Worm (Caenorhabditis elegans) whole organism, L3 larva: Measurements from ENCODE around the gene irld-50.

Source experiments
- R02D3.7 ChIP-seq: fragments of 150-350 bp; optimal IDR thresholded peaks from 2 replicates; lab custom pipeline; 2014; ENCODE audit warnings: missing biosample characterization, missing genetic modification characterization
- ZK546.5 ChIP-seq: sonication (generic microtip); optimal IDR thresholded peaks from 2 replicates; lab custom pipeline; 2017; ENCODE audit warnings: missing biosample characterization, missing genetic modification characterization
- aly-2 ChIP-seq: fragments of 150-350 bp; optimal IDR thresholded peaks from 2 replicates; lab custom pipeline; 2014; ENCODE audit warnings: missing biosample characterization, missing genetic modification characterization
- ama-1 ChIP-seq: fragments of 150-350 bp; optimal IDR thresholded peaks from 2 replicates; lab custom pipeline; 2018
- ceh-28 ChIP-seq: fragments of 150-350 bp; optimal IDR thresholded peaks from 2 replicates; lab custom pipeline; 2014; ENCODE audit warnings: missing biosample characterization, missing genetic modification reagents, missing genetic modification characterization
- ceh-82 ChIP-seq: fragments of 150-350 bp; optimal IDR thresholded peaks from 2 replicates; lab custom pipeline; 2014; ENCODE audit warnings: missing biosample characterization, missing genetic modification characterization
- ceh-9 ChIP-seq: sonication (generic microtip); optimal IDR thresholded peaks from 2 replicates; lab custom pipeline; 2018; ENCODE audit warnings: missing biosample characterization, missing genetic modification characterization
- daf-12 ChIP-seq: fragments of 150-350 bp; optimal IDR thresholded peaks from 2 replicates; lab custom pipeline; 2014; ENCODE audit warnings: missing biosample characterization, missing genetic modification reagents, missing genetic modification characterization
- egl-27 ChIP-seq: sonication (generic microtip); optimal IDR thresholded peaks from 4 replicates; lab custom pipeline; 2017; ENCODE audit warnings: missing biosample characterization, missing genetic modification reagents, missing genetic modification characterization
- elt-1 ChIP-seq: fragments of 150-350 bp; optimal IDR thresholded peaks from 2 replicates; lab custom pipeline; 2014; ENCODE audit warnings: missing biosample characterization, missing genetic modification characterization
- elt-2 ChIP-seq: sonication (generic microtip); optimal IDR thresholded peaks from 2 replicates; lab custom pipeline; 2016; ENCODE audit warnings: missing genetic modification reagents, mild to moderate bottlenecking, missing genetic modification characterization, missing compliant biosample characterization
- eor-1 ChIP-seq, 2 experiments: fragments of 150-350 bp; optimal IDR thresholded peaks; 2 replicates each; lab custom pipeline; 2014 to 2018; ENCODE audit warnings: missing biosample characterization in 2 of 2, missing genetic modification characterization in 2 of 2
- fkh-2 ChIP-seq: fragments of 150-350 bp; optimal IDR thresholded peaks from 2 replicates; lab custom pipeline; 2014; ENCODE audit warnings: missing biosample characterization, missing genetic modification reagents, missing genetic modification characterization
- hmg-11 ChIP-seq: sonication (generic microtip); optimal IDR thresholded peaks from 2 replicates; lab custom pipeline; 2016; ENCODE audit warnings: missing genetic modification characterization, missing compliant biosample characterization
- jun-1 ChIP-seq: fragments of 150-350 bp; optimal IDR thresholded peaks from 2 replicates; lab custom pipeline; 2014; ENCODE audit warnings: missing biosample characterization, missing genetic modification reagents, missing genetic modification characterization
- lin-15B ChIP-seq: fragments of 150-350 bp; optimal IDR thresholded peaks from 2 replicates; lab custom pipeline; 2014; ENCODE audit warnings: missing biosample characterization, missing genetic modification characterization
- lin-39 ChIP-seq: fragments of 150-350 bp; optimal IDR thresholded peaks from 2 replicates; lab custom pipeline; 2018; ENCODE audit warnings: missing biosample characterization, missing genetic modification reagents, missing genetic modification characterization
- mdl-1 ChIP-seq: fragments of 150-350 bp; optimal IDR thresholded peaks from 2 replicates; lab custom pipeline; 2014; ENCODE audit warnings: missing biosample characterization, missing genetic modification characterization
- mml-1 ChIP-seq: fragments of 150-350 bp; sonication (generic microtip); optimal IDR thresholded peaks from 3 replicates; lab custom pipeline; 2014; ENCODE audit warnings: missing biosample characterization, missing genetic modification characterization
- nhr-12 ChIP-seq: fragments of 150-350 bp; optimal IDR thresholded peaks from 2 replicates; lab custom pipeline; 2014; ENCODE audit warnings: missing biosample characterization, missing genetic modification characterization
- nhr-237 ChIP-seq: fragments of 150-350 bp; optimal IDR thresholded peaks from 2 replicates; lab custom pipeline; 2014; ENCODE audit warnings: missing biosample characterization, missing genetic modification characterization
- nhr-25 ChIP-seq: sonication (generic microtip); optimal IDR thresholded peaks from 2 replicates; lab custom pipeline; 2017; ENCODE audit warnings: missing biosample characterization, missing genetic modification characterization
- nhr-28 ChIP-seq: fragments of 150-350 bp; optimal IDR thresholded peaks from 2 replicates; lab custom pipeline; 2014; ENCODE audit warnings: missing biosample characterization, missing genetic modification characterization
- nhr-76 ChIP-seq: fragments of 150-350 bp; sonication (generic microtip); optimal IDR thresholded peaks from 5 replicates; lab custom pipeline; 2014; ENCODE audit warnings: missing biosample characterization, missing genetic modification characterization
- nhr-77 ChIP-seq: fragments of 150-350 bp; optimal IDR thresholded peaks from 2 replicates; lab custom pipeline; 2014; ENCODE audit warnings: missing biosample characterization, missing genetic modification characterization
- pha-4 ChIP-seq: fragments of 150-350 bp; optimal IDR thresholded peaks from 2 replicates; lab custom pipeline; 2014; ENCODE audit warnings: missing biosample characterization, missing genetic modification reagents, missing genetic modification characterization
- pqm-1 ChIP-seq: fragments of 150-350 bp; optimal IDR thresholded peaks from 2 replicates; lab custom pipeline; 2017; ENCODE audit warnings: missing biosample characterization, missing genetic modification characterization, inconsistent platforms
- sea-2 ChIP-seq: fragments of 150-350 bp; sonication (generic microtip); optimal IDR thresholded peaks from 4 replicates; lab custom pipeline; 2014; ENCODE audit warnings: missing biosample characterization, missing genetic modification reagents, missing genetic modification characterization
- skn-1 ChIP-seq: fragments of 150-350 bp; optimal IDR thresholded peaks from 2 replicates; lab custom pipeline; 2014; ENCODE audit warnings: missing biosample characterization, missing genetic modification characterization
- snpc-4 ChIP-seq: fragments of 150-350 bp; optimal IDR thresholded peaks from 2 replicates; lab custom pipeline; 2014; ENCODE audit warnings: missing biosample characterization, missing genetic modification characterization
- tbx-2 ChIP-seq: sonication (generic microtip); optimal IDR thresholded peaks from 2 replicates; lab custom pipeline; 2016; ENCODE audit warnings: mild to moderate bottlenecking, missing genetic modification characterization, missing compliant biosample characterization
- unc-39 ChIP-seq: sonication (generic microtip); optimal IDR thresholded peaks from 4 replicates; lab custom pipeline; 2017; ENCODE audit warnings: missing biosample characterization, missing genetic modification characterization
- unc-62 ChIP-seq: fragments of 150-350 bp; sonication (generic microtip); optimal IDR thresholded peaks from 4 replicates; lab custom pipeline; 2014; ENCODE audit warnings: missing biosample characterization, missing genetic modification reagents, missing genetic modification characterization
- zag-1 ChIP-seq: fragments of 150-350 bp; optimal IDR thresholded peaks from 2 replicates; lab custom pipeline; 2014; ENCODE audit warnings: missing biosample characterization, missing genetic modification characterization
- ztf-4 ChIP-seq: fragments of 150-350 bp; optimal IDR thresholded peaks from 2 replicates; lab custom pipeline; 2014; ENCODE audit warnings: missing biosample characterization, missing genetic modification characterization

irld-50 gene

ce11 chrII:2958308-2958707, 14.4 kb upstream of the irld-50 start, which contains the start of gene srw-60:
Gene srw-60 (plus strand): TSS chrII:2958608.
- TF ChIP-seq daf-12 (tag; lab: Kevin White, UChicago) (no peak), nhr-25 (no peak), mml-1 (tag; lab: Kevin White, UChicago) (no peak), tbx-2 (tag; lab: Kevin White, UChicago) (no peak), pha-4 (tag; lab: Kevin White, UChicago) (no peak), nhr-28 (tag; lab: Kevin White, UChicago) (no peak), egl-27 (tag; lab: Kevin White, UChicago) (no peak), ceh-9 (tag; lab: Kevin White, UChicago) (no peak), ceh-82 (tag; lab: Kevin White, UChicago) (no peak), fkh-2 (no peak), unc-62 (no peak), ama-1 (lab: Kevin White, UChicago) (no peak), eor-1 (tag; optimal IDR thresholded peaks at IDR 0.05; lab: Kevin White, UChicago) (no peak), ceh-28 (no peak)

- TF ChIP-seq R02D3.7 (tag; lab: Kevin White, UChicago): no peak
- no peak for TF ChIP-seq lin-39 (tag; lab: Kevin White, UChicago)
- TF ChIP-seq snpc-4 (tag; lab: Kevin White, UChicago): no peak
- no peak for TF ChIP-seq ztf-4 (tag; lab: Kevin White, UChicago)
- no peak for TF ChIP-seq jun-1 (tag; lab: Kevin White, UChicago)
- no peak for TF ChIP-seq ama-1 (lab: Kevin White, UChicago)
- no peak for TF ChIP-seq elt-2 (tag; lab: Kevin White, UChicago)
- TF ChIP-seq daf-12 (tag; lab: Kevin White, UChicago): no peak
- no peak for TF ChIP-seq unc-39 (tag; lab: Kevin White, UChicago)
- no peak for TF ChIP-seq skn-1
- no peak for TF ChIP-seq tbx-2 (tag; lab: Kevin White, UChicago)
- no peak for TF ChIP-seq nhr-76 (tag; lab: Kevin White, UChicago)
- TF ChIP-seq aly-2 (tag; lab: Kevin White, UChicago): no peak
- no peak for TF ChIP-seq hmg-11 (tag; lab: Kevin White, UChicago)
- no peak for TF ChIP-seq pqm-1 (tag; lab: Kevin White, UChicago)
- no peak for TF ChIP-seq lin-15B
Observed at ce11 chrII:2955656-2956115, 11.8 kb upstream of the irld-50 start, which contains the start of gene irld-48. Gene irld-48 (plus strand): TSS chrII:2956065.

- TF ChIP-seq sea-2 (GFP tag; lab: Kevin White, UChicago): no peak
- TF ChIP-seq, all 47 proteins: peak for 0
Observed at ce11 chrII:2952629-2953028, 8.8 kb upstream of the irld-50 start, which contains the start of gene irld-51. Gene irld-51 (minus strand): TSS chrII:2952729.

ce11 chrII:2948614-2949013, 4.7 kb upstream of the irld-50 start:
- TF ChIP-seq elt-1 (tag; lab: Kevin White, UChicago): no peak
- no peak for TF ChIP-seq nhr-28 (tag; lab: Kevin White, UChicago)
- TF ChIP-seq mdl-1 (tag; lab: Kevin White, UChicago): no peak
- TF ChIP-seq aly-2 (tag; lab: Kevin White, UChicago): no peak
- no peak for TF ChIP-seq zag-1 (tag; lab: Kevin White, UChicago)
- no peak for TF ChIP-seq snpc-4 (tag; lab: Kevin White, UChicago)

ce11 chrII:2946438-2946837, 2.6 kb upstream of the irld-50 start, which contains the start of gene srw-79:
Gene srw-79 (plus strand): TSS chrII:2946738.
- TF ChIP-seq fkh-2 (no peak), R02D3.7 (tag; lab: Kevin White, UChicago) (no peak), nhr-77 (tag; lab: Kevin White, UChicago) (no peak), ama-1 (lab: Kevin White, UChicago) (no peak), egl-27 (tag; lab: Kevin White, UChicago) (no peak), ZK546.5 (tag; lab: Kevin White, UChicago) (no peak), nhr-28 (tag; lab: Kevin White, UChicago) (no peak), unc-62 (no peak), nhr-12 (tag; lab: Kevin White, UChicago) (no peak), nhr-237 (tag; lab: Kevin White, UChicago) (no peak)
